Fruit fly (Drosophila melanogaster): ENCODE results near the gene CG14292.

CG14292 gene

DNA sequence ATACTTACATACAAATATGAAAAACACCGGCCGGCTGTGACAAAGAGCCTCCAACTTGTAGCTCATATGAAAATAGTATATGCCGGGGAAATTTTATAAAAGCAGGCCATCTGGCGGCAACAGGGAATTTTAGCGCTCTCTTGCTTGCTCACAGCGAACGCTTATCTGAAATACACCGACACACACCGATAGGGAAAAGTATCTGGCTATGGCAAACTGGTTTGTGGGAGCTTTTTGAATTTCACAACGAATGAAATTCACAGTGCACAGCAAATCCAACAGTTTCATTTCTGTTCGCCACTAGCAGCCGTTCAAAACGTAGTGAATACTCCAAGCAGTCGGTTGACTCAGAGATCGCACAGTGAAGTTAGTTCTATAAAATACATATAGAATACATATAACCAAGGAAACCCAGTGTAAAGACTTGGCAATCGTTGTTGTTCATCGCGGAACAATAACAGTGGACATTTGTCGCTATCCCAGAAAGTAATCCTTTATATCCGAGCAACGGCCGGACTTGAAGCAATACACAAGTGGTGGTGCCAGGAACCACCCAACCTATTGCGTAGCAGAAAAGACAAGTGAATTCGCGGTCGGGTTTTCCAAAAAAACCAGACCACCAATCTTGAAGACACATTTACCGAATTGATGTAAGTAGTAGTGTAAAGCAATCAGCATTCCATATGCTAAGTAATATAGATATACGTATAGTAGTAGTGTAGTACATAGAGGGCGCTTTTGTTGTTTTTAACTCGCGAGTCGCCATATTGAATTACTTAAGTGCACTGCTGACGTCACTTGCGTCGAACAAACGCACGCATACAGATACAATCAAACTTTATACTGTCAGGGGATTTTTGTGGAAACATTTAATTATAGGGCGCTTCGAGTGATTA lies 12.8 kb upstream of the CG14292 start (continued):
- TF ChIP-seq CG33213 (GFP tag; optimal IDR thresholded peaks at IDR 0.05) (peak; percentile 35), mirr (GFP tag; optimal IDR thresholded peaks at IDR 0.05) (peak; percentile 49), CG6791 (GFP tag; IDR thresholded peaks at IDR 0.05; ENCODE audit: partially characterized antibody) (no peak), scrt (GFP tag; optimal IDR thresholded peaks at IDR 0.05) (peak; percentile 91), Meics (GFP tag; optimal IDR thresholded peaks at IDR 0.05) (peak; percentile 2), B-H2 (GFP tag; optimal IDR thresholded peaks at IDR 0.05) (peak; percentile 34), sim (GFP tag; IDR thresholded peaks at IDR 0.05) (0 out of 2 replicates have a peak, but pooled peaks have one; percentile 30), abd-A (tag; optimal IDR thresholded peaks at IDR 0.05) (peak; percentile 46), HHEX (GFP tag; optimal IDR thresholded peaks at IDR 0.05) (peak; percentile 14), otp (GFP tag; IDR thresholded peaks at IDR 0.05) (0 out of 3 replicates have a peak, but pooled peaks have one; percentile 7), rib (GFP tag; IDR thresholded peaks at IDR 0.05) (peak; percentile 56; the same call in 1 of the 2 replicates), CTCF (GFP tag; optimal IDR thresholded peaks at IDR 0.05) (peak; percentile 92), Hmr (GFP tag; optimal IDR thresholded peaks at IDR 0.05) (peak; percentile 55), z (GFP tag; IDR thresholded peaks at IDR 0.05) (0 out of 3 replicates have a peak, but pooled peaks have one; percentile 28), BtbVII (GFP tag; optimal IDR thresholded peaks at IDR 0.05) (peak; percentile 26), pb (GFP tag; optimal IDR thresholded peaks at IDR 0.05) (no peak), dpn (GFP tag; optimal IDR thresholded peaks at IDR 0.05) (peak in 1 of 2 experiments; percentile 41), ash1 (GFP tag; optimal IDR thresholded peaks at IDR 0.05) (no peak), CG30020 (tag; optimal IDR thresholded peaks at IDR 0.05) (no peak), ftz-f1 (GFP tag; optimal IDR thresholded peaks at IDR 0.05) (peak; percentile 24), sob (GFP tag; IDR thresholded peaks at IDR 0.05) (peak; percentile 43; the same call in 1 of the 2 replicates), CG2875 (GFP tag; optimal IDR thresholded peaks at IDR 0.05) (no peak), chm (GFP tag; IDR thresholded peaks at IDR 0.05) (no peak; the same call in 1 of the 2 replicates), CG17359 (tag; optimal IDR thresholded peaks at IDR 0.05) (peak; percentile 35), gce (GFP tag; IDR thresholded peaks at IDR 0.05) (no peak; the same call in 2 of the 3 replicates), tx (GFP tag; optimal IDR thresholded peaks at IDR 0.05) (no peak), CG14441 (GFP tag; IDR thresholded peaks at IDR 0.05) (peak; percentile 27; the same call in 1 of the 2 replicates), Nf-YC (tag; optimal IDR thresholded peaks at IDR 0.05) (peak; percentile 26), kah (GFP tag; optimal IDR thresholded peaks at IDR 0.05) (no peak), CG12659 (GFP tag; optimal IDR thresholded peaks at IDR 0.05) (peak; percentile 9), disco-r (GFP tag; optimal IDR thresholded peaks at IDR 0.05) (peak; percentile 5), zen2 (GFP tag; IDR thresholded peaks at IDR 0.05; ENCODE audit: partially characterized antibody) (peak; percentile 41; the same call in 1 of the 3 replicates), Atf6 (GFP tag; IDR thresholded peaks at IDR 0.05) (0 out of 2 replicates have a peak, but pooled peaks have one; percentile 13), CG2129 (GFP tag; IDR thresholded peaks at IDR 0.05; ENCODE audit: partially characterized antibody) (no peak), CG2120 (GFP tag; optimal IDR thresholded peaks at IDR 0.05) (peak; percentile 18), CG15514 (GFP tag; optimal IDR thresholded peaks at IDR 0.05) (peak; percentile 34), dmrt99B (tag; optimal IDR thresholded peaks at IDR 0.05) (peak; percentile 1), CG11504 (tag; optimal IDR thresholded peaks at IDR 0.05) (peak; percentile 58), vvl (GFP tag; IDR thresholded peaks at IDR 0.05) (peak; percentile 51; the same call in 1 of the 2 replicates), CG17385 (GFP tag; optimal IDR thresholded peaks at IDR 0.05) (peak; percentile 40), HLH54F (GFP tag; optimal IDR thresholded peaks at IDR 0.05) (no peak), CG10462 (GFP tag; optimal IDR thresholded peaks at IDR 0.05) (no peak), da (GFP tag; optimal IDR thresholded peaks at IDR 0.05) (peak; percentile 4), caup (GFP tag; optimal IDR thresholded peaks at IDR 0.05; ENCODE audit: severe bottlenecking) (peak; percentile 71), CG10543 (GFP tag; optimal IDR thresholded peaks at IDR 0.05) (peak; percentile 70), al (GFP tag; IDR thresholded peaks at IDR 0.05) (no peak), Hsf (GFP tag; optimal IDR thresholded peaks at IDR 0.05) (no peak), CG12769 (tag; optimal IDR thresholded peaks at IDR 0.05) (peak; percentile 61)
